Fruit fly (Drosophila melanogaster): ENCODE results near the gene Phlpp.

DNA sequence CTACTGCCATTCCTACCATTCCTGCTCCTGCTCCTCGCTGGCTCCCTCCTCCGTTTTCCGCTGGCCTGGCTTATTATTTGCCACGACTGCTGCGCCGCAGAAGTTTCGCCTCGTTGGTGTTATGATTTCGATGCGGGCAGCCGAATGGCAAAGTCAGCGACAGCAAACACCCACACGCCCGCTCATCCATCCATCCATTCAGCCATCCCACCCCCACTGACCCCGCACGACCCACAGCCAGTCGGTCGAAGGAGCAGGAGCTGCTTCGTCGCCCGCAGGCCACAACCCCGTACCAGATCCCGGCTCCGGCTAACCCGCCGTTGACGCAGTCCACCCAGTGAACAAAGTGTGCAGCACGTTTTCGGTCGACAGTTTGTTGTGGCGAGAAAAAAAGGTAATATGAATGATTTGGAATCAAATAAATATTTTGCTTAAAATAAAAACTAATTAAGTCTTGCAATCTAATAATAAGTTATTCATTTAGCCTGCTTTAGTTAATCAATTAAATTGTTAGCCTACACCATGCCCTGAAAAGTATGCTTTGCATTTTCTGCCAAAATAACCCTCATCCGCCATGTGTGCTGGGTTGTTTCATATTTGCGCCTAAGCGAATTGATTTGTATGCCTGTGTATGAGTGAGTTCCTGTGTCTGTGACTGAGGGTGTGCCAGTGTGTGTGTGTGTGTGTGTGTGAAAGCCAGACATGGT, 32.3 kb upstream of the Phlpp start:
- TF ChIP-seq CG8478 (optimal IDR thresholded peaks at IDR 0.05) (no peak), psq (optimal IDR thresholded peaks at IDR 0.05) (no peak), EcR (GFP tag; optimal IDR thresholded peaks at IDR 0.05) (no peak)

All from whole organism.